Comparison of ENCODE assay signal across 5 fruit fly cellular contexts in genomic region chr3R:17539789-17540496, dm6.
A peak's percentile ranks its signal among the peaks of the same experiment; 100 is the strongest.
TF ChIP-seq lines count a peak whose summit lies in the region.

Gene SF1, plus strand, starts transcription at chr3R:17540421.

- no peak for TF ChIP-seq CTCF in whole organism, embryonic (GFP tag; optimal IDR thresholded peaks at IDR 0.05; lab: Kevin White, UChicago)

TF ChIP-seq in whole organism, adult, 20 proteins besides CTCF, POLR2A, EP300 and RAD21 (continues in another document):
- TF ChIP-seq cnc (optimal IDR thresholded peaks at IDR 0.05; lab: Kevin White, UChicago) (no peak), toe (GFP tag; optimal IDR thresholded peaks at IDR 0.05; lab: Kevin White, UChicago) (peak; percentile 74), ovo (GFP tag; optimal IDR thresholded peaks at IDR 0.05; lab: Kevin White, UChicago) (peak; percentile 44), CG7101 (tag; optimal IDR thresholded peaks at IDR 0.05; lab: Kevin White, UChicago) (peak; percentile 41), Mnt (GFP tag; optimal IDR thresholded peaks at IDR 0.05; lab: Kevin White, UChicago) (peak; percentile 95), Clk (GFP tag; optimal IDR thresholded peaks at IDR 0.05; lab: Kevin White, UChicago) (no peak), pad (GFP tag; optimal IDR thresholded peaks at IDR 0.05; lab: Kevin White, UChicago) (peak; percentile 50), CG1620 (GFP tag; optimal IDR thresholded peaks at IDR 0.05; lab: Kevin White, UChicago) (peak; percentile 52), tj (GFP tag; optimal IDR thresholded peaks at IDR 0.05; lab: Kevin White, UChicago) (peak; percentile 26), CG33017 (tag; optimal IDR thresholded peaks at IDR 0.05; lab: Kevin White, UChicago) (no peak), CG14711 (tag; optimal IDR thresholded peaks at IDR 0.05; lab: Kevin White, UChicago) (no peak), kay (GFP tag; lab: Kevin White, UChicago; ENCODE audit: borderline replicate concordance) (no peak), Crg-1 (GFP tag; optimal IDR thresholded peaks at IDR 0.05; lab: Kevin White, UChicago) (peak; percentile 27), CG11617 (GFP tag; optimal IDR thresholded peaks at IDR 0.05; lab: Kevin White, UChicago) (peak; percentile 67), CG7045 (GFP tag; optimal IDR thresholded peaks at IDR 0.05; lab: Kevin White, UChicago) (peak; percentile 32), CG5204 (GFP tag; optimal IDR thresholded peaks at IDR 0.05; lab: Kevin White, UChicago) (no peak), cic (GFP tag; optimal IDR thresholded peaks at IDR 0.05; lab: Kevin White, UChicago) (no peak), Hr96 (GFP tag; optimal IDR thresholded peaks at IDR 0.05; lab: Kevin White, UChicago) (peak; percentile 46)

TF ChIP-seq in whole organism, embryonic, 481 proteins besides CTCF, POLR2A, EP300 and RAD21 (continues in another document):
- TF ChIP-seq CG3281 (GFP tag; optimal IDR thresholded peaks at IDR 0.05; lab: Kevin White, UChicago) (peak; percentile 36), schlank (tag; optimal IDR thresholded peaks at IDR 0.05; lab: Kevin White, UChicago) (no peak), phol (tag; optimal IDR thresholded peaks at IDR 0.05; lab: Kevin White, UChicago) (peak; percentile 97), Fer2 (tag; optimal IDR thresholded peaks at IDR 0.05; lab: Kevin White, UChicago) (no peak), disco-r (GFP tag; optimal IDR thresholded peaks at IDR 0.05; lab: Kevin White, UChicago) (no peak), CoRest (tag; optimal IDR thresholded peaks at IDR 0.05; lab: Kevin White, UChicago) (peak; percentile 71), dpn (GFP tag; optimal IDR thresholded peaks at IDR 0.05; lab: Kevin White, UChicago) (peak; percentile 21 to 28), CG17385 (GFP tag; optimal IDR thresholded peaks at IDR 0.05; lab: Kevin White, UChicago) (no peak), CG1832 (GFP tag; optimal IDR thresholded peaks at IDR 0.05; lab: Kevin White, UChicago) (no peak), bbx (GFP tag; IDR thresholded peaks at IDR 0.05; lab: Robert Waterston, UW; ENCODE audit: partially characterized antibody) (no peak), exex (tag; optimal IDR thresholded peaks at IDR 0.05; lab: Kevin White, UChicago) (no peak), Tbp (GFP tag; optimal IDR thresholded peaks at IDR 0.05; lab: Kevin White, UChicago) (peak; percentile 24), CG31441 (GFP tag; IDR thresholded peaks at IDR 0.05; lab: Robert Waterston, UW) (peak; percentile 74; the same call in 1 of the 2 replicates), CG10209 (GFP tag; optimal IDR thresholded peaks at IDR 0.05; lab: Kevin White, UChicago) (peak; percentile 27), Lim3 (GFP tag; IDR thresholded peaks at IDR 0.05; lab: Robert Waterston, UW) (no peak), cad (GFP tag; optimal IDR thresholded peaks at IDR 0.05; lab: Kevin White, UChicago) (no peak), CG10321 (GFP tag; IDR thresholded peaks at IDR 0.05; lab: Robert Waterston, UW) (no peak), CG3995 (GFP tag; optimal IDR thresholded peaks at IDR 0.05; lab: Kevin White, UChicago) (peak; percentile 97), CG16813 (GFP tag; IDR thresholded peaks at IDR 0.05; lab: Robert Waterston, UW; ENCODE audit: partially characterized antibody) (no peak)

TF ChIP-seq in whole organism, prepupa, 60 proteins besides CTCF, POLR2A, EP300 and RAD21 (continues in another document):
- no peak for TF ChIP-seq CG34406 (GFP tag; optimal IDR thresholded peaks at IDR 0.05; lab: Kevin White, UChicago)
- TF ChIP-seq salr (GFP tag; optimal IDR thresholded peaks at IDR 0.05; lab: Kevin White, UChicago), result no peak
- TF ChIP-seq CG6808 (GFP tag; optimal IDR thresholded peaks at IDR 0.05; lab: Kevin White, UChicago), result no peak
- TF ChIP-seq acj6 (GFP tag; optimal IDR thresholded peaks at IDR 0.05; lab: Kevin White, UChicago), result no peak
- peak; percentile 44 for TF ChIP-seq Ets21C (GFP tag; optimal IDR thresholded peaks at IDR 0.05; lab: Kevin White, UChicago)
- no peak for TF ChIP-seq svp (GFP tag; lab: Kevin White, UChicago)
- peak; percentile 62 for TF ChIP-seq esn (GFP tag; optimal IDR thresholded peaks at IDR 0.05; lab: Kevin White, UChicago)
- TF ChIP-seq cyc (GFP tag; optimal IDR thresholded peaks at IDR 0.05; lab: Kevin White, UChicago), result peak; percentile 45
- TF ChIP-seq CG11902 (GFP tag; optimal IDR thresholded peaks at IDR 0.05; lab: Kevin White, UChicago), result peak; percentile 37
- TF ChIP-seq vri (GFP tag; optimal IDR thresholded peaks at IDR 0.05; lab: Kevin White, UChicago), result no peak
- peak; percentile 54 for TF ChIP-seq topi (GFP tag; optimal IDR thresholded peaks at IDR 0.05; lab: Kevin White, UChicago)
- peak; percentile 65 for TF ChIP-seq lz (GFP tag; optimal IDR thresholded peaks at IDR 0.05; lab: Kevin White, UChicago)
- no peak for TF ChIP-seq CG8119 (GFP tag; IDR thresholded peaks at IDR 0.05; lab: Robert Waterston, UW)
- TF ChIP-seq CG3919 (GFP tag; optimal IDR thresholded peaks at IDR 0.05; lab: Kevin White, UChicago), result no peak
- no peak for TF ChIP-seq CG32006 (GFP tag; optimal IDR thresholded peaks at IDR 0.05; lab: Kevin White, UChicago)
- TF ChIP-seq CG6854 (GFP tag; optimal IDR thresholded peaks at IDR 0.05; lab: Kevin White, UChicago), result no peak
- TF ChIP-seq Hr4 (GFP tag; optimal IDR thresholded peaks at IDR 0.05; lab: Kevin White, UChicago), result no peak
- TF ChIP-seq CG11762 (GFP tag; optimal IDR thresholded peaks at IDR 0.05; lab: Kevin White, UChicago; ENCODE audit: insufficient read depth), result peak; percentile 45
- no peak for TF ChIP-seq dac (GFP tag; optimal IDR thresholded peaks at IDR 0.05; lab: Kevin White, UChicago)
- TF ChIP-seq Lpt (GFP tag; optimal IDR thresholded peaks at IDR 0.05; lab: Kevin White, UChicago), result no peak

TF ChIP-seq in whole organism, pupa, 21 proteins besides CTCF, POLR2A, EP300 and RAD21:
- TF ChIP-seq CG8301 (tag; optimal IDR thresholded peaks at IDR 0.05; lab: Kevin White, UChicago) (peak; percentile 27), CG10348 (GFP tag; IDR thresholded peaks at IDR 0.05; lab: Robert Waterston, UW) (no peak), CG14655 (GFP tag; optimal IDR thresholded peaks at IDR 0.05; lab: Kevin White, UChicago) (no peak), CG9948 (tag; optimal IDR thresholded peaks at IDR 0.05; lab: Kevin White, UChicago) (no peak), CG12605 (GFP tag; IDR thresholded peaks at IDR 0.05; lab: Robert Waterston, UW) (no peak), CG8159 (tag; optimal IDR thresholded peaks at IDR 0.05; lab: Kevin White, UChicago) (no peak), Snoo (tag; optimal IDR thresholded peaks at IDR 0.05; lab: Kevin White, UChicago) (no peak), D1 (tag; optimal IDR thresholded peaks at IDR 0.05; lab: Kevin White, UChicago) (no peak), CG15710 (tag; optimal IDR thresholded peaks at IDR 0.05; lab: Kevin White, UChicago) (peak; percentile 18), CG4496 (GFP tag; IDR thresholded peaks at IDR 0.05; lab: Robert Waterston, UW) (no peak)
TF ChIP-seq in whole organism, pupa: peak in this region for 2.

TF ChIP-seq in whole organism, wandering third instar larva, 38 proteins besides CTCF, POLR2A, EP300 and RAD21:
- TF ChIP-seq woc (GFP tag; optimal IDR thresholded peaks at IDR 0.05; lab: Kevin White, UChicago) (peak; percentile 80), Vsx2 (GFP tag; optimal IDR thresholded peaks at IDR 0.05; lab: Kevin White, UChicago; ENCODE audit: partially characterized antibody) (no peak), psq (GFP tag; optimal IDR thresholded peaks at IDR 0.05; lab: Kevin White, UChicago) (peak; percentile 52), Myc (optimal IDR thresholded peaks at IDR 0.05; lab: Kevin White, UChicago) (peak; percentile 90), ey (GFP tag; optimal IDR thresholded peaks at IDR 0.05; lab: Kevin White, UChicago) (peak; percentile 26), Rel (GFP tag; optimal IDR thresholded peaks at IDR 0.05; lab: Kevin White, UChicago) (no peak), Rel (tag; optimal IDR thresholded peaks at IDR 0.05; lab: Kevin White, UChicago) (peak; percentile 73), CrebA (GFP tag; optimal IDR thresholded peaks at IDR 0.05; lab: Kevin White, UChicago; ENCODE audit: borderline replicate concordance) (no peak), Hr78 (GFP tag; optimal IDR thresholded peaks at IDR 0.05; lab: Kevin White, UChicago) (no peak), HLH106 (tag; optimal IDR thresholded peaks at IDR 0.05; lab: Kevin White, UChicago) (peak; percentile 53), dmrt93B (GFP tag; optimal IDR thresholded peaks at IDR 0.05; lab: Kevin White, UChicago) (peak; percentile 63), Hr83 (GFP tag; optimal IDR thresholded peaks at IDR 0.05; lab: Kevin White, UChicago; ENCODE audit: poor library complexity, severe bottlenecking) (peak; percentile 33), h (GFP tag; optimal IDR thresholded peaks at IDR 0.05; lab: Kevin White, UChicago) (peak; percentile 40), OdsH (GFP tag; optimal IDR thresholded peaks at IDR 0.05; lab: Kevin White, UChicago) (peak; percentile 7)
